Worm (Caenorhabditis elegans) whole organism, mixed stage, embryonic: ENCODE data around the gene hacl-1.

ENCODE experiments used
- lin-13 ChIP-seq: fragments of 150-350 bp; optimal IDR thresholded peaks from 2 replicates; lab custom pipeline; 2014; ENCODE audit warnings: missing biosample characterization, missing genetic modification characterization
- lsy-2 ChIP-seq: fragments of 150-350 bp; optimal IDR thresholded peaks from 2 replicates; lab custom pipeline; 2014; ENCODE audit warnings: missing biosample characterization, missing genetic modification characterization
- nhr-12 ChIP-seq: fragments of 150-350 bp; optimal IDR thresholded peaks from 2 replicates; lab custom pipeline; 2014; ENCODE audit warnings: missing biosample characterization, missing genetic modification characterization
- nhr-237 ChIP-seq: fragments of 150-350 bp; optimal IDR thresholded peaks from 2 replicates; lab custom pipeline; 2014; ENCODE audit warnings: missing biosample characterization, missing genetic modification characterization
- nhr-28 ChIP-seq: fragments of 150-350 bp; optimal IDR thresholded peaks from 2 replicates; lab custom pipeline; 2014; ENCODE audit warnings: missing biosample characterization, missing genetic modification characterization
- nhr-76 ChIP-seq: sonication (generic microtip); optimal IDR thresholded peaks from 2 replicates; lab custom pipeline; 2017; ENCODE audit warnings: missing biosample characterization, missing genetic modification characterization
- pha-4 ChIP-seq: fragments of 150-350 bp; optimal IDR thresholded peaks from 2 replicates; lab custom pipeline; 2018; ENCODE audit warnings: missing biosample characterization, missing genetic modification reagents, missing genetic modification characterization
- sptf-1 ChIP-seq: sonication (generic microtip); optimal IDR thresholded peaks from 2 replicates; lab custom pipeline; 2017; ENCODE audit warnings: mild to moderate bottlenecking, missing genetic modification characterization, moderate library complexity, missing compliant biosample characterization

DNA sequence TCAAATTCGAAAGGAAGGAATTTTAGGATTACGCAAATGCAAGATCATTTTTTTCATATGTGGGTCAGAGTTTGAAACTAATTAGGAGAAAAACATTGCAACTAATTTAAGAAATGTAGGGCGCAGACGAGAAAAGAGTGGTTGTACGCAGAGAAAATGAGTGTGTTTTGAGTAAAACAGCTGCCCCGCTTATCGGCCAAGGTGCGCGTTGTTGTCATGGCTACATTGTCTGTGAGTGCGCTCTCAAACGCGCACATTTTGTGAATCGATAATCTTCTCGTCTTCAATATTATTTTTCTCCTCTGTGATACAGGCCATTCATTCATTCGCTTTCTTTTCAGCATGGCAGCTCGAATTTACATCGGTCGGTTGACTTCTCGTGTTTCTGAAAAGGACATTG is 39.1 kb downstream of the hacl-1 start:
- TF ChIP-seq nhr-76 (tag; lab: Kevin White, UChicago) (no peak), sptf-1 (no peak), lin-13 (tag; lab: Kevin White, UChicago) (no peak), nhr-237 (no peak), lsy-2 (no peak), nhr-12 (tag; lab: Kevin White, UChicago) (no peak), pha-4 (no peak), nhr-28 (no peak)
